Fruit fly (Drosophila melanogaster) whole organism, embryonic: Measurements from ENCODE around the gene hmw.

Experiments used
- Bgb ChIP-seq: fragments of 200-800 bp; sonication (Bioruptor generic); IDR thresholded peaks from 2 replicates; pipeline ENCODE4 v1.3.6; 2022; ENCODE audit warnings: missing biosample characterization, missing genetic modification characterization; ENCODE audit not compliant: partially characterized antibody
- CG10462 ChIP-seq: fragments of 200-800 bp; sonication (Bioruptor generic); optimal IDR thresholded peaks from 2 replicates; lab custom pipeline; 2016; ENCODE audit warnings: missing biosample characterization, missing genetic modification characterization
- CG10654 ChIP-seq: fragments of 200-800 bp; sonication (Bioruptor generic); optimal IDR thresholded peaks from 2 replicates; lab custom pipeline; 2016; ENCODE audit warnings: missing biosample characterization, missing genetic modification characterization
- CG10979 ChIP-seq: fragments of 200-800 bp; sonication (Bioruptor generic); optimal IDR thresholded peaks from 2 replicates; lab custom pipeline; 2018; ENCODE audit warnings: missing biosample characterization, mild to moderate bottlenecking, missing genetic modification characterization, moderate library complexity
- CG11085 ChIP-seq: fragments of 200-800 bp; sonication (Bioruptor generic); IDR thresholded peaks from 2 replicates; pipeline ENCODE4 v1.3.6; 2022; ENCODE audit warnings: missing biosample characterization, missing genetic modification characterization
- CG11456 ChIP-seq: fragments of 200-800 bp; sonication (Bioruptor generic); IDR thresholded peaks from 3 replicates; pipeline ENCODE4 v1.3.6; 2022; ENCODE audit warnings: missing biosample characterization, missing genetic modification characterization
- CG12659 ChIP-seq: fragments of 200-800 bp; sonication (Bioruptor generic); optimal IDR thresholded peaks from 3 replicates; lab custom pipeline; 2017; ENCODE audit warnings: mild to moderate bottlenecking, missing biosample characterization, missing genetic modification reagents, missing genetic modification characterization
- CG12769 ChIP-seq: fragments of 200-800 bp; sonication (Bioruptor generic); optimal IDR thresholded peaks from 2 replicates; lab custom pipeline; 2019; ENCODE audit warnings: missing biosample characterization, mild to moderate bottlenecking, missing genetic modification characterization, moderate library complexity
- CG13296 ChIP-seq: fragments of 200-800 bp; sonication (Bioruptor generic); optimal IDR thresholded peaks from 3 replicates; lab custom pipeline; 2018; ENCODE audit warnings: missing biosample characterization, mild to moderate bottlenecking, missing genetic modification characterization
- CG14050 ChIP-seq: fragments of 200-800 bp; sonication (Bioruptor generic); IDR thresholded peaks from 3 replicates; pipeline ENCODE4 v1.3.6; 2022; ENCODE audit warnings: missing biosample characterization, missing genetic modification characterization
- CG15269 ChIP-seq: fragments of 200-800 bp; sonication (Bioruptor generic); optimal IDR thresholded peaks from 2 replicates; lab custom pipeline; 2018; ENCODE audit warnings: missing biosample characterization, mild to moderate bottlenecking, missing genetic modification characterization, moderate library complexity
- CG1602 ChIP-seq: fragments of 200-800 bp; sonication (Bioruptor generic); optimal IDR thresholded peaks from 3 replicates; lab custom pipeline; 2016; ENCODE audit warnings: missing biosample characterization, missing genetic modification characterization
- CG1647 ChIP-seq: fragments of 200-800 bp; sonication (Bioruptor generic); optimal IDR thresholded peaks from 3 replicates; lab custom pipeline; 2016; ENCODE audit warnings: missing biosample characterization, missing genetic modification characterization
- CG17359 ChIP-seq: fragments of 200-800 bp; sonication (Bioruptor generic); optimal IDR thresholded peaks from 3 replicates; lab custom pipeline; 2018; ENCODE audit warnings: missing biosample characterization, mild to moderate bottlenecking, missing genetic modification characterization, moderate library complexity
- CG17568 ChIP-seq: fragments of 200-800 bp; sonication (Bioruptor generic); optimal IDR thresholded peaks from 2 replicates; lab custom pipeline; 2018; ENCODE audit warnings: missing biosample characterization, mild to moderate bottlenecking, missing genetic modification characterization, moderate library complexity
- CG17912 ChIP-seq: fragments of 200-800 bp; sonication (Bioruptor generic); optimal IDR thresholded peaks from 2 replicates; lab custom pipeline; 2018; ENCODE audit warnings: missing biosample characterization, mild to moderate bottlenecking, missing genetic modification characterization
- CG18599 ChIP-seq: fragments of 200-800 bp; sonication (Bioruptor generic); optimal IDR thresholded peaks from 3 replicates; lab custom pipeline; 2017; ENCODE audit warnings: missing biosample characterization, missing genetic modification characterization, mild to moderate bottlenecking, moderate library complexity, missing genetic modification reagents
- CG2712 ChIP-seq: fragments of 200-800 bp; optimal IDR thresholded peaks from 3 replicates; lab custom pipeline; 2019; ENCODE audit warnings: missing biosample characterization, mild to moderate bottlenecking, missing genetic modification characterization, moderate library complexity
- CG2875 ChIP-seq: fragments of 200-800 bp; sonication (Bioruptor generic); optimal IDR thresholded peaks from 2 replicates; lab custom pipeline; 2017; ENCODE audit warnings: missing biosample characterization, mild to moderate bottlenecking, missing genetic modification characterization, missing genetic modification reagents
- CG2889 ChIP-seq: fragments of 200-800 bp; sonication (Bioruptor generic); IDR thresholded peaks from 3 replicates; pipeline ENCODE4 v1.3.6; 2022; ENCODE audit warnings: missing biosample characterization, missing genetic modification characterization
- CG31441 ChIP-seq: fragments of 200-800 bp; sonication (Bioruptor generic); IDR thresholded peaks from 2 replicates; pipeline ENCODE4 v1.3.6; 2022; ENCODE audit warnings: missing biosample characterization, missing genetic modification characterization
- CG34376 ChIP-seq: fragments of 200-800 bp; sonication (Bioruptor generic); optimal IDR thresholded peaks from 2 replicates; lab custom pipeline; 2018; ENCODE audit warnings: missing biosample characterization, mild to moderate bottlenecking, missing genetic modification characterization
- CG4820 ChIP-seq: fragments of 200-800 bp; sonication (Bioruptor generic); optimal IDR thresholded peaks from 3 replicates; lab custom pipeline; 2016; ENCODE audit warnings: missing biosample characterization, missing genetic modification characterization
- CG5245 ChIP-seq: fragments of 200-800 bp; sonication (Bioruptor generic); optimal IDR thresholded peaks from 3 replicates; lab custom pipeline; 2016; ENCODE audit warnings: missing biosample characterization, missing genetic modification characterization
- CG8281 ChIP-seq: fragments of 200-800 bp; sonication (Bioruptor generic); optimal IDR thresholded peaks from 2 replicates; lab custom pipeline; 2018; ENCODE audit warnings: missing biosample characterization, mild to moderate bottlenecking, missing genetic modification characterization, moderate library complexity
- CG8388 ChIP-seq: fragments of 200-800 bp; sonication (Bioruptor generic); optimal IDR thresholded peaks from 2 replicates; lab custom pipeline; 2019; ENCODE audit warnings: missing biosample characterization, mild to moderate bottlenecking, missing genetic modification characterization, moderate library complexity
- Drgx ChIP-seq: fragments of 200-800 bp; sonication (Bioruptor generic); IDR thresholded peaks from 2 replicates; pipeline ENCODE4 v1.3.6; 2022; ENCODE audit warnings: missing biosample characterization, missing genetic modification characterization
- GATAe ChIP-seq: fragments of 200-800 bp; sonication (Bioruptor generic); conservative IDR thresholded peaks from 2 replicates; pipeline ENCODE4 v1.3.6; 2022; ENCODE audit warnings: missing biosample characterization, missing genetic modification characterization
- H15 ChIP-seq: fragments of 200-800 bp; sonication (Bioruptor generic); IDR thresholded peaks from 3 replicates; pipeline ENCODE4 v1.3.6; 2022; ENCODE audit warnings: missing biosample characterization, missing genetic modification characterization
- HLHmδ ChIP-seq: fragments of 200-800 bp; sonication (Bioruptor generic); optimal IDR thresholded peaks from 2 replicates; lab custom pipeline; 2018; ENCODE audit warnings: missing biosample characterization, mild to moderate bottlenecking, missing genetic modification characterization, moderate library complexity
- HmgZ ChIP-seq: fragments of 200-800 bp; sonication (Bioruptor generic); optimal IDR thresholded peaks from 2 replicates; lab custom pipeline; 2018; ENCODE audit warnings: missing biosample characterization, mild to moderate bottlenecking, missing genetic modification characterization
- Hmr ChIP-seq: fragments of 200-800 bp; sonication (Bioruptor generic); optimal IDR thresholded peaks from 3 replicates; lab custom pipeline; 2017; ENCODE audit warnings: mild to moderate bottlenecking, missing biosample characterization, missing genetic modification reagents, missing genetic modification characterization
- Kr ChIP-seq: fragments of 200-800 bp; sonication (Bioruptor generic); optimal IDR thresholded peaks from 2 replicates; lab custom pipeline; 2017; ENCODE audit warnings: missing biosample characterization, mild to moderate bottlenecking, missing genetic modification characterization
- NfI ChIP-seq: fragments of 200-800 bp; sonication (Bioruptor generic); optimal IDR thresholded peaks from 3 replicates; lab custom pipeline; 2018; ENCODE audit warnings: missing biosample characterization, mild to moderate bottlenecking, missing genetic modification characterization, moderate library complexity
- Pdp1 ChIP-seq, 2 experiments: fragments of 200-800 bp; sonication (Bioruptor generic); optimal IDR thresholded peaks; 3 replicates each; lab custom pipeline; 2016; ENCODE audit warnings: missing biosample characterization in 2 of 2, missing genetic modification characterization in 2 of 2, mild to moderate bottlenecking in 1 of 2, moderate library complexity in 1 of 2
- az2 ChIP-seq: fragments of 200-800 bp; sonication (Bioruptor generic); optimal IDR thresholded peaks from 3 replicates; lab custom pipeline; 2016; ENCODE audit warnings: missing biosample characterization, missing genetic modification characterization
- bab2 ChIP-seq: fragments of 200-800 bp; sonication (Bioruptor generic); optimal IDR thresholded peaks from 2 replicates; lab custom pipeline; 2016; ENCODE audit warnings: missing biosample characterization, missing genetic modification characterization
- bowl ChIP-seq: fragments of 200-800 bp; sonication (Bioruptor generic); IDR thresholded peaks from 2 replicates; pipeline ENCODE4 v1.3.6; 2022; ENCODE audit warnings: missing biosample characterization, missing genetic modification characterization
- crol ChIP-seq: fragments of 200-800 bp; sonication (Bioruptor generic); IDR thresholded peaks from 2 replicates; pipeline ENCODE4 v1.3.6; 2022; ENCODE audit warnings: missing biosample characterization, missing genetic modification characterization
- danr ChIP-seq: fragments of 200-800 bp; sonication (Bioruptor generic); IDR thresholded peaks from 2 replicates; pipeline ENCODE4 v1.3.6; 2022; ENCODE audit warnings: missing biosample characterization, missing genetic modification characterization
- fd102C ChIP-seq: fragments of 200-800 bp; sonication (Bioruptor generic); optimal IDR thresholded peaks from 2 replicates; lab custom pipeline; 2018; ENCODE audit warnings: missing biosample characterization, mild to moderate bottlenecking, missing genetic modification characterization, moderate library complexity
- gro ChIP-seq: fragments of 200-800 bp; sonication (Bioruptor generic); optimal IDR thresholded peaks from 2 replicates; lab custom pipeline; 2016; ENCODE audit warnings: missing biosample characterization, missing genetic modification characterization
- pros ChIP-seq: fragments of 200-800 bp; sonication (Bioruptor generic); optimal IDR thresholded peaks from 3 replicates; lab custom pipeline; 2019; ENCODE audit warnings: missing biosample characterization, mild to moderate bottlenecking, missing genetic modification characterization, moderate library complexity
- sd ChIP-seq: fragments of 200-800 bp; sonication (Bioruptor generic); optimal IDR thresholded peaks from 3 replicates; lab custom pipeline; 2018; ENCODE audit warnings: missing biosample characterization, mild to moderate bottlenecking, missing genetic modification characterization, moderate library complexity
- sens-2 ChIP-seq: fragments of 200-800 bp; sonication (Bioruptor generic); IDR thresholded peaks from 2 replicates; pipeline ENCODE4 v1.3.6; 2022; ENCODE audit warnings: missing biosample characterization, missing genetic modification characterization
- tna ChIP-seq: fragments of 200-800 bp; sonication (Bioruptor generic); IDR thresholded peaks from 2 replicates; pipeline ENCODE4 v1.3.6; 2022; ENCODE audit warnings: missing biosample characterization, missing genetic modification characterization; ENCODE audit not compliant: partially characterized antibody
- tup ChIP-seq: fragments of 200-800 bp; sonication (Bioruptor generic); optimal IDR thresholded peaks from 2 replicates; lab custom pipeline; 2016; ENCODE audit warnings: missing biosample characterization, mild to moderate bottlenecking, missing genetic modification characterization, moderate library complexity

The hmw gene

dm6 chr3R:18393436-18393835, 31.6 kb downstream of the hmw start (continued):
- TF ChIP-seq CG34376 (GFP tag; lab: Kevin White, UChicago) = no peak
- TF ChIP-seq bowl (GFP tag; lab: Robert Waterston, UW) = no peak
- peak; percentile 1 for TF ChIP-seq CG1602 (GFP tag; lab: Kevin White, UChicago)
- no peak for TF ChIP-seq CG10462
- no peak for TF ChIP-seq gro (GFP tag; lab: Kevin White, UChicago)
- TF ChIP-seq CG2875 (GFP tag; lab: Kevin White, UChicago) = peak; percentile 19
- TF ChIP-seq bab2 (GFP tag; lab: Kevin White, UChicago) = peak; percentile 6
- TF ChIP-seq az2 = peak; percentile 45
- no peak for TF ChIP-seq Kr (GFP tag; lab: Kevin White, UChicago)
- no peak for TF ChIP-seq GATAe (GFP tag; lab: Robert Waterston, UW)
- no peak for TF ChIP-seq CG10654 (GFP tag; lab: Kevin White, UChicago)
- peak; percentile 31 for TF ChIP-seq HmgZ (tag; lab: Kevin White, UChicago)
- TF ChIP-seq CG2889 (GFP tag; lab: Robert Waterston, UW) = peak; percentile 41; the same call in 1 of the 3 replicates
- 0 out of 3 replicates have a peak, but pooled peaks have one; percentile 37 for TF ChIP-seq H15 (GFP tag; lab: Robert Waterston, UW)
- TF ChIP-seq Bgb (GFP tag; lab: Robert Waterston, UW) = no peak
- TF ChIP-seq fd102C (GFP tag; lab: Kevin White, UChicago) = no peak
- TF ChIP-seq CG8388 = peak; percentile 55
- no peak for TF ChIP-seq CG17359
- peak; percentile 3 for TF ChIP-seq tup (GFP tag; lab: Kevin White, UChicago)
- TF ChIP-seq sd = no peak
- TF ChIP-seq CG8281 = no peak
- TF ChIP-seq CG12659 = peak; percentile 36
- no peak for TF ChIP-seq CG17568
- peak; percentile 64 for TF ChIP-seq CG2712 (tag; lab: Kevin White, UChicago)
- no peak for TF ChIP-seq CG1647 (GFP tag; lab: Kevin White, UChicago)
- no peak for TF ChIP-seq CG14050 (GFP tag; lab: Robert Waterston, UW)
- TF ChIP-seq CG5245 (GFP tag; lab: Kevin White, UChicago) = no peak
- peak; percentile 44 for TF ChIP-seq NfI (GFP tag; lab: Kevin White, UChicago)
- TF ChIP-seq pros (GFP tag; lab: Kevin White, UChicago) = no peak
- TF ChIP-seq CG18599 (GFP tag; lab: Kevin White, UChicago) = peak; percentile 36
- TF ChIP-seq Drgx (GFP tag; lab: Robert Waterston, UW) = peak; percentile 78
- TF ChIP-seq CG17912 (GFP tag; lab: Kevin White, UChicago) = no peak

dm6 chr3R:18394876-18395275, 33.1 kb downstream of the hmw start:
- no peak for TF ChIP-seq CG10979
- TF ChIP-seq Hmr = no peak
- TF ChIP-seq CG4820 (GFP tag; lab: Kevin White, UChicago) = no peak
- no peak for TF ChIP-seq sens-2 (GFP tag; lab: Robert Waterston, UW)
- no peak for TF ChIP-seq CG13296 (GFP tag; lab: Kevin White, UChicago)
- no peak for TF ChIP-seq CG11085
- TF ChIP-seq CG15269 (tag; lab: Kevin White, UChicago) = no peak
- no peak for TF ChIP-seq HLHmδ (GFP tag; lab: Kevin White, UChicago)
- no peak for TF ChIP-seq CG31441
- TF ChIP-seq crol (GFP tag; lab: Robert Waterston, UW) = peak; percentile 39; the same call in 1 of the 2 replicates
- no peak for TF ChIP-seq tna
- TF ChIP-seq danr = no peak
- peak in 1 of 2 experiments; percentile 20 for TF ChIP-seq Pdp1 (GFP tag; optimal IDR thresholded peaks at IDR 0.05; lab: Kevin White, UChicago)
- TF ChIP-seq CG11456 = 0 out of 3 replicates have a peak, but pooled peaks have one; percentile 43
- peak; percentile 91 for TF ChIP-seq CG12769 (tag; lab: Kevin White, UChicago)
